Worm (Caenorhabditis elegans) whole organism, late embryonic: ENCODE measurements around the gene dpy-1.

Source experiments
- C38D4.7 ChIP-seq: fragments of 200-800 bp; sonication (Bioruptor generic); optimal IDR thresholded peaks from 2 replicates; lab custom pipeline; 2018; ENCODE audit warnings: mild to moderate bottlenecking, missing genetic modification characterization, moderate library complexity, missing compliant biosample characterization
- ceh-45 ChIP-seq: fragments of 200-800 bp; sonication (Bioruptor generic); IDR thresholded peaks from 2 replicates; pipeline ENCODE4 v1.3.6; 2022; ENCODE audit warnings: missing genetic modification reagents, missing genetic modification characterization, missing compliant biosample characterization
- dve-1 ChIP-seq: sonication (generic microtip); optimal IDR thresholded peaks from 2 replicates; lab custom pipeline; 2017; ENCODE audit warnings: antibody characterized with exemption, mild to moderate bottlenecking, missing genetic modification characterization, missing compliant biosample characterization
- elt-2 ChIP-seq: sonication (generic microtip); optimal IDR thresholded peaks from 2 replicates; lab custom pipeline; 2016; ENCODE audit warnings: missing genetic modification reagents, missing genetic modification characterization, missing compliant biosample characterization
- gmeb-2 ChIP-seq: sonication (generic microtip); optimal IDR thresholded peaks from 2 replicates; lab custom pipeline; 2016; ENCODE audit warnings: missing genetic modification characterization, inconsistent platforms, missing compliant biosample characterization
- lin-11 ChIP-seq: fragments of 200-800 bp; sonication (Bioruptor generic); optimal IDR thresholded peaks from 2 replicates; lab custom pipeline; 2018; ENCODE audit warnings: mild to moderate bottlenecking, missing genetic modification characterization, missing compliant biosample characterization
- madf-2 ChIP-seq: sonication (generic microtip); optimal IDR thresholded peaks from 2 replicates; lab custom pipeline; 2017; ENCODE audit warnings: missing genetic modification characterization, missing compliant biosample characterization
- mec-3 ChIP-seq: sonication (generic microtip); optimal IDR thresholded peaks from 2 replicates; lab custom pipeline; 2016; ENCODE audit warnings: borderline replicate concordance, missing genetic modification characterization, missing compliant biosample characterization
- nfya-1 ChIP-seq: sonication (generic microtip); optimal IDR thresholded peaks from 2 replicates; lab custom pipeline; 2017; ENCODE audit warnings: missing genetic modification characterization, mild to moderate bottlenecking, missing compliant biosample characterization, antibody characterized with exemption, moderate library complexity
- nhr-11 ChIP-seq: fragments of 150-350 bp; optimal IDR thresholded peaks from 2 replicates; lab custom pipeline; 2014; ENCODE audit warnings: missing biosample characterization, missing genetic modification characterization
- pha-4 ChIP-seq: fragments of 150-350 bp; optimal IDR thresholded peaks from 2 replicates; lab custom pipeline; 2018; ENCODE audit warnings: missing biosample characterization, missing genetic modification reagents, missing genetic modification characterization
- tbx-2 ChIP-seq: sonication (generic microtip); optimal IDR thresholded peaks from 2 replicates; lab custom pipeline; 2016; ENCODE audit warnings: missing genetic modification characterization, missing compliant biosample characterization

ce11 chrIII:2089453-2089852, 41.6 kb upstream of the dpy-1 start:
- TF ChIP-seq tbx-2 (tag; lab: Kevin White, UChicago) (no peak), ceh-45 (no peak), pha-4 (tag; lab: Kevin White, UChicago) (no peak), nfya-1 (peak; percentile 33), lin-11 (tag; lab: Kevin White, UChicago) (no peak), mec-3 (tag; lab: Kevin White, UChicago) (no peak), nhr-11 (no peak), madf-2 (tag; lab: Kevin White, UChicago) (no peak), C38D4.7 (GFP tag; lab: Kevin White, UChicago) (no peak), elt-2 (tag; lab: Kevin White, UChicago) (no peak), gmeb-2 (tag; lab: Kevin White, UChicago) (no peak), dve-1 (tag; lab: Kevin White, UChicago) (no peak)
